Worm (Caenorhabditis elegans) whole organism, L2 larva: ENCODE data around the gene srg-64.

ENCODE experiments used
- C34F6.9 ChIP-seq: fragments of 150-350 bp; optimal IDR thresholded peaks from 2 replicates; lab custom pipeline; 2014; ENCODE audit warnings: missing biosample characterization, missing genetic modification characterization
- F13H6.1 ChIP-seq: sonication (generic microtip); optimal IDR thresholded peaks from 2 replicates; lab custom pipeline; 2016; ENCODE audit warnings: missing genetic modification characterization, missing compliant biosample characterization
- R02D3.7 ChIP-seq: fragments of 150-350 bp; optimal IDR thresholded peaks from 2 replicates; lab custom pipeline; 2014; ENCODE audit warnings: missing biosample characterization, missing genetic modification characterization
- Y55F3AM.14 ChIP-seq: fragments of 200-800 bp; sonication (Bioruptor generic); optimal IDR thresholded peaks from 2 replicates; lab custom pipeline; 2018; ENCODE audit warnings: mild to moderate bottlenecking, missing genetic modification characterization, missing compliant biosample characterization
- ZK546.5 ChIP-seq: sonication (generic microtip); optimal IDR thresholded peaks from 2 replicates; lab custom pipeline; 2017; ENCODE audit warnings: missing biosample characterization, missing genetic modification characterization
- alr-1 ChIP-seq: fragments of 150-350 bp; optimal IDR thresholded peaks from 2 replicates; lab custom pipeline; 2014; ENCODE audit warnings: missing biosample characterization, missing genetic modification characterization
- aly-2 ChIP-seq: fragments of 150-350 bp; optimal IDR thresholded peaks from 2 replicates; lab custom pipeline; 2014; ENCODE audit warnings: missing biosample characterization, missing genetic modification characterization
- ama-1 ChIP-seq: fragments of 150-350 bp; optimal IDR thresholded peaks from 2 replicates; lab custom pipeline; 2018; ENCODE audit warnings: inconsistent platforms
- blmp-1 ChIP-seq: sonication (generic microtip); optimal IDR thresholded peaks from 2 replicates; lab custom pipeline; 2017; ENCODE audit warnings: missing genetic modification characterization, mild to moderate bottlenecking, missing compliant biosample characterization, antibody characterized with exemption, moderate library complexity; ENCODE audit not compliant: insufficient read depth
- ceh-16 ChIP-seq: fragments of 150-350 bp; optimal IDR thresholded peaks from 2 replicates; lab custom pipeline; 2014; ENCODE audit warnings: missing biosample characterization, missing genetic modification characterization
- ceh-82 ChIP-seq: fragments of 150-350 bp; optimal IDR thresholded peaks from 2 replicates; lab custom pipeline; 2014; ENCODE audit warnings: missing biosample characterization, missing genetic modification characterization
- dmd-4 ChIP-seq: sonication (generic microtip); optimal IDR thresholded peaks from 2 replicates; lab custom pipeline; 2017; ENCODE audit warnings: missing biosample characterization, missing genetic modification characterization
- egl-27 ChIP-seq: sonication (generic microtip); optimal IDR thresholded peaks from 3 replicates; lab custom pipeline; 2017; ENCODE audit warnings: missing biosample characterization, missing genetic modification reagents, missing genetic modification characterization
- elt-1 ChIP-seq: fragments of 150-350 bp; optimal IDR thresholded peaks from 2 replicates; lab custom pipeline; 2014; ENCODE audit warnings: missing biosample characterization, missing genetic modification characterization
- fos-1 ChIP-seq: fragments of 150-350 bp; optimal IDR thresholded peaks from 2 replicates; lab custom pipeline; 2014; ENCODE audit warnings: missing biosample characterization, missing genetic modification characterization
- gmeb-1 ChIP-seq: fragments of 150-350 bp; optimal IDR thresholded peaks from 2 replicates; lab custom pipeline; 2014; ENCODE audit warnings: missing biosample characterization, missing genetic modification characterization
- lin-11 ChIP-seq: fragments of 150-350 bp; sonication (generic microtip); optimal IDR thresholded peaks from 2 replicates; lab custom pipeline; 2014; ENCODE audit warnings: missing biosample characterization, missing genetic modification characterization, inconsistent platforms, mixed read lengths
- lin-13 ChIP-seq: fragments of 150-350 bp; optimal IDR thresholded peaks from 2 replicates; lab custom pipeline; 2014; ENCODE audit warnings: missing biosample characterization, missing genetic modification reagents, missing genetic modification characterization
- lin-39 ChIP-seq: fragments of 150-350 bp; optimal IDR thresholded peaks from 2 replicates; lab custom pipeline; 2014; ENCODE audit warnings: missing biosample characterization, missing genetic modification reagents, missing genetic modification characterization
- lsy-2 ChIP-seq, 2 experiments: fragments of 150-350 bp in 1 of 2; sonication (generic microtip) in 1 of 2; optimal IDR thresholded peaks; 2 replicates each; lab custom pipeline; 2014 to 2017; ENCODE audit warnings: missing biosample characterization in 2 of 2, missing genetic modification characterization in 2 of 2
- mab-5 ChIP-seq: fragments of 150-350 bp; optimal IDR thresholded peaks from 2 replicates; lab custom pipeline; 2014; ENCODE audit warnings: missing biosample characterization, missing genetic modification characterization
- mbf-1 ChIP-seq: sonication (generic microtip); optimal IDR thresholded peaks from 2 replicates; lab custom pipeline; 2017; ENCODE audit warnings: missing biosample characterization, missing genetic modification characterization
- mdl-1 ChIP-seq, 2 experiments: fragments of 150-350 bp in 1 of 2; sonication (generic microtip) in 1 of 2; optimal IDR thresholded peaks; 2 replicates each; lab custom pipeline; 2017; ENCODE audit warnings: missing biosample characterization in 2 of 2, missing genetic modification characterization in 2 of 2
- nhr-10 ChIP-seq: sonication (generic microtip); optimal IDR thresholded peaks from 2 replicates; lab custom pipeline; 2017; ENCODE audit warnings: missing biosample characterization, missing genetic modification characterization
- nhr-11 ChIP-seq: fragments of 150-350 bp; optimal IDR thresholded peaks from 2 replicates; lab custom pipeline; 2014; ENCODE audit warnings: missing biosample characterization, missing genetic modification characterization
- nhr-129 ChIP-seq: fragments of 150-350 bp; optimal IDR thresholded peaks from 2 replicates; lab custom pipeline; 2014; ENCODE audit warnings: missing biosample characterization, missing genetic modification characterization
- nhr-21 ChIP-seq: fragments of 150-350 bp; optimal IDR thresholded peaks from 2 replicates; lab custom pipeline; 2014; ENCODE audit warnings: missing biosample characterization, missing genetic modification characterization
- nhr-23 ChIP-seq: fragments of 150-350 bp; optimal IDR thresholded peaks from 2 replicates; lab custom pipeline; 2014; ENCODE audit warnings: missing biosample characterization, missing genetic modification reagents, missing genetic modification characterization
- nhr-237 ChIP-seq: fragments of 150-350 bp; optimal IDR thresholded peaks from 2 replicates; lab custom pipeline; 2014; ENCODE audit warnings: missing biosample characterization, missing genetic modification characterization
- nhr-25 ChIP-seq: fragments of 150-350 bp; sonication (generic microtip); optimal IDR thresholded peaks from 3 replicates; lab custom pipeline; 2014; ENCODE audit warnings: missing biosample characterization, missing genetic modification characterization
- nhr-77 ChIP-seq: fragments of 150-350 bp; optimal IDR thresholded peaks from 2 replicates; lab custom pipeline; 2014; ENCODE audit warnings: missing biosample characterization, missing genetic modification characterization
- peb-1 ChIP-seq: fragments of 150-350 bp; optimal IDR thresholded peaks from 2 replicates; lab custom pipeline; 2014; ENCODE audit warnings: missing biosample characterization, missing genetic modification characterization
- sem-4 ChIP-seq: fragments of 150-350 bp; optimal IDR thresholded peaks from 2 replicates; lab custom pipeline; 2014; ENCODE audit warnings: missing biosample characterization, missing genetic modification reagents, missing genetic modification characterization
- skn-1 ChIP-seq: sonication (generic microtip); optimal IDR thresholded peaks from 2 replicates; lab custom pipeline; 2017; ENCODE audit warnings: missing biosample characterization, missing genetic modification characterization
- sma-9 ChIP-seq, 2 experiments: fragments of 150-350 bp in 1 of 2; sonication (generic microtip) in 1 of 2; optimal IDR thresholded peaks; 2 replicates each; lab custom pipeline; 2014 to 2016; ENCODE audit warnings: missing genetic modification characterization in 2 of 2, mild to moderate bottlenecking in 1 of 2, missing biosample characterization in 1 of 2, missing compliant biosample characterization in 1 of 2, missing genetic modification reagents in 1 of 2, moderate library complexity in 1 of 2
- snpc-4 ChIP-seq: fragments of 150-350 bp; optimal IDR thresholded peaks from 2 replicates; lab custom pipeline; 2014; ENCODE audit warnings: missing biosample characterization, missing genetic modification characterization
- unc-39 ChIP-seq: fragments of 150-350 bp; optimal IDR thresholded peaks from 2 replicates; lab custom pipeline; 2014; ENCODE audit warnings: missing biosample characterization, missing genetic modification characterization
- unc-62 ChIP-seq: fragments of 150-350 bp; optimal IDR thresholded peaks from 2 replicates; lab custom pipeline; 2014; ENCODE audit warnings: missing biosample characterization, missing genetic modification reagents, missing genetic modification characterization
- zag-1 ChIP-seq: fragments of 150-350 bp; optimal IDR thresholded peaks from 2 replicates; lab custom pipeline; 2014; ENCODE audit warnings: missing biosample characterization, missing genetic modification characterization
- ztf-1 ChIP-seq: fragments of 200-800 bp; sonication (Bioruptor generic); conservative IDR thresholded peaks from 2 replicates; pipeline ENCODE4 v1.3.6; 2022; ENCODE audit warnings: missing genetic modification characterization, missing compliant biosample characterization
- ztf-11 ChIP-seq: sonication (generic microtip); optimal IDR thresholded peaks from 2 replicates; lab custom pipeline; 2017; ENCODE audit warnings: missing biosample characterization, missing genetic modification characterization
- ztf-4 ChIP-seq: fragments of 150-350 bp; optimal IDR thresholded peaks from 2 replicates; lab custom pipeline; 2014; ENCODE audit warnings: missing biosample characterization, missing genetic modification characterization

The srg-64 gene

ce11 chrX:15759222-15759621, 18.8 kb upstream of the srg-64 start:
- TF ChIP-seq ZK546.5 (tag; lab: Kevin White, UChicago) (no peak), C34F6.9 (no peak), ztf-1 (GFP tag; lab: Robert Waterston, UW) (no peak), peb-1 (tag; lab: Kevin White, UChicago) (no peak), snpc-4 (tag; lab: Kevin White, UChicago) (peak; percentile 43), ztf-11 (tag; lab: Kevin White, UChicago) (no peak), unc-39 (no peak), nhr-21 (no peak)
- TF ChIP-seq, all 48 proteins: peak for 1

ce11 chrX:15757169-15757568, 16.7 kb upstream of the srg-64 start, which contains the start of gene wrt-4:
Gene wrt-4, minus strand, starts transcription at chrX:15757269.
- TF ChIP-seq lin-39: no peak
- TF ChIP-seq mdl-1 (tag; optimal IDR thresholded peaks at IDR 0.05; lab: Kevin White, UChicago): no peak
- TF ChIP-seq peb-1 (tag; lab: Kevin White, UChicago): no peak
- no peak for TF ChIP-seq ama-1 (lab: Kevin White, UChicago)

ce11 chrX:15751245-15751644, 10.8 kb upstream of the srg-64 start:
- TF ChIP-seq lin-11 (tag; lab: Kevin White, UChicago) (no peak), ceh-82 (tag; lab: Kevin White, UChicago) (no peak), fos-1 (tag; lab: Kevin White, UChicago) (no peak), mab-5 (tag; lab: Kevin White, UChicago) (no peak), mbf-1 (tag; lab: Kevin White, UChicago) (no peak), gmeb-1 (tag; lab: Kevin White, UChicago) (no peak), lin-13 (GFP tag; lab: Kevin White, UChicago) (no peak), F13H6.1 (no peak), lsy-2 (tag; optimal IDR thresholded peaks at IDR 0.05; lab: Kevin White, UChicago) (no peak), ztf-1 (GFP tag; lab: Robert Waterston, UW) (no peak), sem-4 (tag; lab: Kevin White, UChicago) (no peak), dmd-4 (no peak), mdl-1 (tag; optimal IDR thresholded peaks at IDR 0.05; lab: Kevin White, UChicago) (no peak), nhr-25 (tag; lab: Kevin White, UChicago) (no peak), unc-62 (GFP tag; lab: Kevin White, UChicago) (no peak), zag-1 (no peak), nhr-23 (tag; lab: Kevin White, UChicago) (no peak), nhr-237 (tag; lab: Kevin White, UChicago) (no peak)

ce11 chrX:15747814-15748213, 7.4 kb upstream of the srg-64 start:
- TF ChIP-seq nhr-11 (tag; lab: Kevin White, UChicago) (no peak), mab-5 (tag; lab: Kevin White, UChicago) (no peak), nhr-21 (peak; percentile 33), C34F6.9 (no peak), unc-39 (no peak), elt-1 (tag; lab: Kevin White, UChicago) (no peak)
- TF ChIP-seq, all 48 proteins: peak for 1

- TF ChIP-seq nhr-77 (tag; lab: Kevin White, UChicago) (no peak), egl-27 (tag; lab: Kevin White, UChicago) (no peak)
These were observed 6.3 kb upstream of the srg-64 start, which contains the start of gene srxa-9 for ce11 chrX:15746705-15747104. Gene srxa-9, plus strand, starts transcription at chrX:15747005.

- TF ChIP-seq alr-1 (tag; lab: Kevin White, UChicago) (no peak), C34F6.9 (no peak), ztf-4 (no peak), R02D3.7 (tag; lab: Kevin White, UChicago) (no peak), skn-1 (tag; lab: Kevin White, UChicago) (no peak), ztf-11 (tag; lab: Kevin White, UChicago) (no peak), blmp-1 (tag; lab: Kevin White, UChicago) (no peak), aly-2 (tag; lab: Kevin White, UChicago) (no peak), nhr-21 (no peak), Y55F3AM.14 (no peak), ama-1 (lab: Kevin White, UChicago) (no peak), sma-9 (GFP tag; optimal IDR thresholded peaks at IDR 0.05; lab: Kevin White, UChicago) (no peak), sma-9 (tag; optimal IDR thresholded peaks at IDR 0.05; lab: Kevin White, UChicago) (no peak), snpc-4 (tag; lab: Kevin White, UChicago) (no peak), ceh-16 (tag; lab: Kevin White, UChicago) (no peak), nhr-10 (tag; lab: Kevin White, UChicago) (no peak), lin-13 (GFP tag; lab: Kevin White, UChicago) (no peak), nhr-129 (tag; lab: Kevin White, UChicago) (no peak), zag-1 (no peak)
These were observed 1.9 kb upstream of the srg-64 start, which contains the start of gene nhr-255 for ce11 chrX:15742310-15742709. Gene nhr-255, plus strand, starts transcription at chrX:15742610.
